Worm (Caenorhabditis elegans) whole organism, midembryonic: ENCODE measurements around the gene hpl-1.

Experiments used
- T22C8.4 ChIP-seq: fragments of 200-800 bp; sonication (Bioruptor generic); IDR thresholded peaks from 2 replicates; pipeline ENCODE4 v1.3.6; 2022; ENCODE audit warnings: missing genetic modification characterization, missing compliant biosample characterization
- cog-1 ChIP-seq: sonication (generic microtip); optimal IDR thresholded peaks from 2 replicates; lab custom pipeline; 2016; ENCODE audit warnings: missing genetic modification characterization, missing compliant biosample characterization
- flt-1 ChIP-seq: fragments of 200-800 bp; sonication (Bioruptor generic); IDR thresholded peaks from 2 replicates; pipeline ENCODE4 v1.3.6; 2022; ENCODE audit warnings: missing genetic modification characterization, missing compliant biosample characterization
- klf-2 ChIP-seq: fragments of 200-800 bp; sonication (Bioruptor generic); conservative IDR thresholded peaks from 2 replicates; pipeline ENCODE4 v1.3.6; 2022; ENCODE audit warnings: missing genetic modification reagents, missing genetic modification characterization, missing compliant biosample characterization
- med-1 ChIP-seq: sonication (generic microtip); optimal IDR thresholded peaks from 2 replicates; lab custom pipeline; 2017; ENCODE audit warnings: missing genetic modification characterization, mild to moderate bottlenecking, missing compliant biosample characterization, antibody characterized with exemption, missing genetic modification reagents; ENCODE audit not compliant: insufficient read depth
- ref-1 ChIP-seq: fragments of 200-800 bp; sonication (Bioruptor generic); conservative IDR thresholded peaks from 2 replicates; pipeline ENCODE4 v1.3.6; 2022; ENCODE audit warnings: missing genetic modification reagents, missing genetic modification characterization, missing compliant biosample characterization
- tab-1 ChIP-seq: fragments of 200-800 bp; sonication (Bioruptor generic); IDR thresholded peaks from 2 replicates; pipeline ENCODE4 v1.3.6; 2022; ENCODE audit warnings: missing genetic modification characterization, missing compliant biosample characterization
- ztf-23 ChIP-seq: fragments of 200-800 bp; sonication (Bioruptor generic); IDR thresholded peaks from 2 replicates; pipeline ENCODE4 v1.3.6; 2022; ENCODE audit warnings: missing genetic modification reagents, missing genetic modification characterization, missing compliant biosample characterization
- ztf-29 ChIP-seq: fragments of 200-800 bp; sonication (Bioruptor generic); IDR thresholded peaks from 2 replicates; pipeline ENCODE4 v1.3.6; 2022; ENCODE audit warnings: missing genetic modification reagents, missing genetic modification characterization, missing compliant biosample characterization

Gene hpl-1

ce11 chrX:13251354-13251843, 6.2 kb downstream of the hpl-1 start:
- TF ChIP-seq ztf-29 (GFP tag; lab: Robert Waterston, UW) (no peak), flt-1 (GFP tag; lab: Robert Waterston, UW) (0 out of 2 replicates have a peak, but pooled peaks have one; percentile 51), cog-1 (tag; lab: Kevin White, UChicago) (peak; percentile 30), klf-2 (GFP tag; lab: Robert Waterston, UW) (no peak)

ce11 chrX:13251914-13252434, 6.8 kb downstream of the hpl-1 start, which contains the start of gene nhr-32:
TSS of gene nhr-32 (plus strand) at chrX:13251964.
- TF ChIP-seq T22C8.4 (GFP tag; lab: Robert Waterston, UW), result no peak
- no peak for TF ChIP-seq ztf-29 (GFP tag; lab: Robert Waterston, UW)
- no peak for TF ChIP-seq ref-1
- TF ChIP-seq med-1 (GFP tag; lab: Kevin White, UChicago), result no peak
- no peak for TF ChIP-seq cog-1 (tag; lab: Kevin White, UChicago)
- TF ChIP-seq flt-1 (GFP tag; lab: Robert Waterston, UW), result no peak
- no peak for TF ChIP-seq klf-2 (GFP tag; lab: Robert Waterston, UW)
- no peak for TF ChIP-seq ztf-23 (GFP tag; lab: Robert Waterston, UW)
- no peak for TF ChIP-seq tab-1 (GFP tag; lab: Robert Waterston, UW)

- TF ChIP-seq T22C8.4 (GFP tag; lab: Robert Waterston, UW), result no peak
- TF ChIP-seq ztf-23 (GFP tag; lab: Robert Waterston, UW), result no peak
- TF ChIP-seq klf-2 (GFP tag; lab: Robert Waterston, UW), result no peak
- no peak for TF ChIP-seq flt-1 (GFP tag; lab: Robert Waterston, UW)
- no peak for TF ChIP-seq tab-1 (GFP tag; lab: Robert Waterston, UW)
- no peak for TF ChIP-seq cog-1 (tag; lab: Kevin White, UChicago)
- TF ChIP-seq ref-1, result no peak
- no peak for TF ChIP-seq med-1 (GFP tag; lab: Kevin White, UChicago)
- no peak for TF ChIP-seq ztf-29 (GFP tag; lab: Robert Waterston, UW)
These were observed 12.4 kb downstream of the hpl-1 start, which contains the start of gene K08H2.10 for ce11 chrX:13257577-13257976. TSS of gene K08H2.10 (plus strand) at chrX:13257806.

ce11 chrX:13262195-13262594, 17.0 kb downstream of the hpl-1 start, which contains the start of gene K09A11.1:
TSS of gene K09A11.1 (plus strand) at chrX:13262495.
- TF ChIP-seq T22C8.4 (GFP tag; lab: Robert Waterston, UW), result no peak
- no peak for TF ChIP-seq cog-1 (tag; lab: Kevin White, UChicago)
- TF ChIP-seq ztf-23 (GFP tag; lab: Robert Waterston, UW), result no peak
- TF ChIP-seq ref-1, result no peak
- no peak for TF ChIP-seq klf-2 (GFP tag; lab: Robert Waterston, UW)

ce11 chrX:13264550-13264949, 19.4 kb downstream of the hpl-1 start:
- TF ChIP-seq klf-2 (GFP tag; lab: Robert Waterston, UW) (peak; percentile 90), ztf-29 (GFP tag; lab: Robert Waterston, UW) (peak; percentile 88), T22C8.4 (GFP tag; lab: Robert Waterston, UW) (peak; percentile 89), cog-1 (tag; lab: Kevin White, UChicago) (peak; percentile 44), tab-1 (GFP tag; lab: Robert Waterston, UW) (peak; percentile 92), ztf-23 (GFP tag; lab: Robert Waterston, UW) (peak; percentile 94), ref-1 (peak; percentile 77), med-1 (GFP tag; lab: Kevin White, UChicago) (peak; percentile 28), flt-1 (GFP tag; lab: Robert Waterston, UW) (peak; percentile 92)

- no peak for TF ChIP-seq med-1 (GFP tag; lab: Kevin White, UChicago)
- no peak for TF ChIP-seq ref-1
- no peak for TF ChIP-seq ztf-23 (GFP tag; lab: Robert Waterston, UW)
- no peak for TF ChIP-seq tab-1 (GFP tag; lab: Robert Waterston, UW)
- no peak for TF ChIP-seq cog-1 (tag; lab: Kevin White, UChicago)
- no peak for TF ChIP-seq ztf-29 (GFP tag; lab: Robert Waterston, UW)
- TF ChIP-seq klf-2 (GFP tag; lab: Robert Waterston, UW), result no peak
- no peak for TF ChIP-seq T22C8.4 (GFP tag; lab: Robert Waterston, UW)
- no peak for TF ChIP-seq flt-1 (GFP tag; lab: Robert Waterston, UW)
These were observed 22.0 kb downstream of the hpl-1 start, which contains the start of gene cyp-14A1 for ce11 chrX:13267230-13267629. TSS of gene cyp-14A1 (minus strand) at chrX:13267355.

- TF ChIP-seq ref-1 (no peak), flt-1 (GFP tag; lab: Robert Waterston, UW) (no peak), ztf-29 (GFP tag; lab: Robert Waterston, UW) (no peak), T22C8.4 (GFP tag; lab: Robert Waterston, UW) (no peak), ztf-23 (GFP tag; lab: Robert Waterston, UW) (no peak), klf-2 (GFP tag; lab: Robert Waterston, UW) (no peak)
These were observed 24.4 kb downstream of the hpl-1 start, which contains the start of gene cyp-14A2 for ce11 chrX:13269586-13269985. TSS of gene cyp-14A2 (minus strand) at chrX:13269686.

ce11 chrX:13274102-13274501, 28.9 kb downstream of the hpl-1 start, which contains the start of gene cyp-14A3:
TSS of gene cyp-14A3 (minus strand) at chrX:13274202.
- TF ChIP-seq ztf-23 (GFP tag; lab: Robert Waterston, UW) (no peak), med-1 (GFP tag; lab: Kevin White, UChicago) (no peak), flt-1 (GFP tag; lab: Robert Waterston, UW) (no peak), ztf-29 (GFP tag; lab: Robert Waterston, UW) (no peak), klf-2 (GFP tag; lab: Robert Waterston, UW) (no peak), tab-1 (GFP tag; lab: Robert Waterston, UW) (no peak), ref-1 (no peak), T22C8.4 (GFP tag; lab: Robert Waterston, UW) (no peak), cog-1 (tag; lab: Kevin White, UChicago) (no peak)

- TF ChIP-seq flt-1 (GFP tag; lab: Robert Waterston, UW) (no peak), klf-2 (GFP tag; lab: Robert Waterston, UW) (no peak), tab-1 (GFP tag; lab: Robert Waterston, UW) (no peak), cog-1 (tag; lab: Kevin White, UChicago) (no peak), ztf-23 (GFP tag; lab: Robert Waterston, UW) (no peak), ref-1 (no peak), med-1 (GFP tag; lab: Kevin White, UChicago) (no peak)
These were observed 33.7 kb downstream of the hpl-1 start, which contains the start of gene phf-33 for ce11 chrX:13278876-13279275. TSS of gene phf-33 (minus strand) at chrX:13278976.
